Worm (Caenorhabditis elegans): Measurements from ENCODE around the gene C06B8.7.

C06B8.7 gene

ce11 chrV:15498434-15498833 lies at the start of gene C06B8.7:
TSS of gene C06B8.7 (plus strand) at chrV:15498734.
- no peak for TF ChIP-seq nfyb-1 (GFP tag; IDR thresholded peaks at IDR 0.05)
- TF ChIP-seq egl-18 (GFP tag; IDR thresholded peaks at IDR 0.05): no peak
- no peak for TF ChIP-seq F52B5.7 (tag; optimal IDR thresholded peaks at IDR 0.05)
- no peak for TF ChIP-seq egl-44 (GFP tag; IDR thresholded peaks at IDR 0.05)
- TF ChIP-seq D2030.7 (GFP tag; IDR thresholded peaks at IDR 0.05): no peak
- no peak for TF ChIP-seq nhr-120 (GFP tag; IDR thresholded peaks at IDR 0.05)

ce11 chrV:15448865-15449264 lies 49.7 kb upstream of the C06B8.7 start, which contains the start of gene T26H5.14:
TSS of gene T26H5.14 (plus strand) at chrV:15449165.
- TF ChIP-seq ztf-6 (GFP tag; IDR thresholded peaks at IDR 0.05) (no peak), fkh-3 (tag; optimal IDR thresholded peaks at IDR 0.05) (no peak), cebp-1 (GFP tag; IDR thresholded peaks at IDR 0.05) (no peak), cebp-1 (tag; optimal IDR thresholded peaks at IDR 0.05) (no peak), lin-26 (GFP tag; IDR thresholded peaks at IDR 0.05) (no peak), gei-17 (GFP tag; optimal IDR thresholded peaks at IDR 0.05) (no peak), F37B4.10 (GFP tag; IDR thresholded peaks at IDR 0.05) (no peak)

- TF ChIP-seq nhr-179 (tag; optimal IDR thresholded peaks at IDR 0.05): no peak
Measured at ce11 chrV:15451421-15451820, 47.1 kb upstream of the C06B8.7 start, which contains the start of gene srw-33. TSS of gene srw-33 (minus strand) at chrV:15451521.

- TF ChIP-seq lin-26 (GFP tag; IDR thresholded peaks at IDR 0.05): peak; percentile 93
- peak; percentile 60 for TF ChIP-seq rpc-1 (optimal IDR thresholded peaks at IDR 0.05)
- peak; percentile 78 for TF ChIP-seq rpc-1 (tag; optimal IDR thresholded peaks at IDR 0.05)
- no peak for TF ChIP-seq K11D2.4 (GFP tag; IDR thresholded peaks at IDR 0.05)
- no peak for TF ChIP-seq nfya-1 (tag; optimal IDR thresholded peaks at IDR 0.05; ENCODE audit: borderline replicate concordance, insufficient read depth)
- TF ChIP-seq dpl-1 (GFP tag; optimal IDR thresholded peaks at IDR 0.05): no peak
- TF ChIP-seq chd-7 (tag; optimal IDR thresholded peaks at IDR 0.05): no peak
- TF ChIP-seq xnd-1 (tag; optimal IDR thresholded peaks at IDR 0.05): no peak
- no peak for TF ChIP-seq C06A6.2 (GFP tag; conservative IDR thresholded peaks at IDR 0.05)
- TF ChIP-seq lsy-27 (tag; optimal IDR thresholded peaks at IDR 0.05; ENCODE audit: borderline replicate concordance, insufficient read depth): no peak
- no peak for TF ChIP-seq madf-3 (GFP tag; IDR thresholded peaks at IDR 0.05)
- TF ChIP-seq efl-1 (GFP tag; optimal IDR thresholded peaks at IDR 0.05): no peak
- no peak for TF ChIP-seq snpc-1.3 (tag; optimal IDR thresholded peaks at IDR 0.05; ENCODE audit: insufficient read depth)
- no peak for TF ChIP-seq tbx-9 (tag; optimal IDR thresholded peaks at IDR 0.05; ENCODE audit: borderline replicate concordance)
- TF ChIP-seq sptf-2 (GFP tag; optimal IDR thresholded peaks at IDR 0.05): no peak
- TF ChIP-seq mcd-1 (GFP tag; IDR thresholded peaks at IDR 0.05): no peak
- peak; percentile 49 for TF ChIP-seq hmg-1.2 (GFP tag; IDR thresholded peaks at IDR 0.05)
- TF ChIP-seq nfyb-1 (GFP tag; IDR thresholded peaks at IDR 0.05): no peak
- TF ChIP-seq cebp-1 (GFP tag; IDR thresholded peaks at IDR 0.05): no peak
- TF ChIP-seq cebp-1 (tag; optimal IDR thresholded peaks at IDR 0.05): no peak
- no peak for TF ChIP-seq ccch-3 (GFP tag; optimal IDR thresholded peaks at IDR 0.05)
- TF ChIP-seq B0019.2 (GFP tag; conservative IDR thresholded peaks at IDR 0.05): no peak
- TF ChIP-seq ZK185.1 (tag; optimal IDR thresholded peaks at IDR 0.05; ENCODE audit: poor library complexity, severe bottlenecking): peak; percentile 43
- TF ChIP-seq cebp-2 (GFP tag; IDR thresholded peaks at IDR 0.05): no peak
- TF ChIP-seq Y67H2A.10 (GFP tag; conservative IDR thresholded peaks at IDR 0.05): no peak
- TF ChIP-seq nhr-80 (tag; optimal IDR thresholded peaks at IDR 0.05): no peak
- TF ChIP-seq atf-7 (tag; optimal IDR thresholded peaks at IDR 0.05): no peak
- TF ChIP-seq egl-44 (GFP tag; IDR thresholded peaks at IDR 0.05): peak; percentile 67; the same call in 1 of the 2 replicates
- no peak for TF ChIP-seq gei-17 (GFP tag; optimal IDR thresholded peaks at IDR 0.05)
- 0 out of 2 replicates have a peak, but pooled peaks have one; percentile 51 for TF ChIP-seq hsf-1 (GFP tag; IDR thresholded peaks at IDR 0.05)
- TF ChIP-seq him-1 (tag; optimal IDR thresholded peaks at IDR 0.05): peak; percentile 57
- 0 out of 2 replicates have a peak, but pooled peaks have one; percentile 30 for TF ChIP-seq lag-1 (GFP tag; IDR thresholded peaks at IDR 0.05)
- TF ChIP-seq Y56A3A.18 (GFP tag; IDR thresholded peaks at IDR 0.05): peak; percentile 69; the same call in 1 of the 2 replicates
- TF ChIP-seq dox-1 (GFP tag; IDR thresholded peaks at IDR 0.05): peak; percentile 43; the same call in 1 of the 2 replicates
- peak; percentile 44; the same call in 1 of the 2 replicates for TF ChIP-seq ztf-28 (GFP tag; IDR thresholded peaks at IDR 0.05)
Measured at ce11 chrV:15454322-15454721, 44.2 kb upstream of the C06B8.7 start.
